ENCODE assay signal across 4 worm cellular contexts in the genomic region with DNA sequence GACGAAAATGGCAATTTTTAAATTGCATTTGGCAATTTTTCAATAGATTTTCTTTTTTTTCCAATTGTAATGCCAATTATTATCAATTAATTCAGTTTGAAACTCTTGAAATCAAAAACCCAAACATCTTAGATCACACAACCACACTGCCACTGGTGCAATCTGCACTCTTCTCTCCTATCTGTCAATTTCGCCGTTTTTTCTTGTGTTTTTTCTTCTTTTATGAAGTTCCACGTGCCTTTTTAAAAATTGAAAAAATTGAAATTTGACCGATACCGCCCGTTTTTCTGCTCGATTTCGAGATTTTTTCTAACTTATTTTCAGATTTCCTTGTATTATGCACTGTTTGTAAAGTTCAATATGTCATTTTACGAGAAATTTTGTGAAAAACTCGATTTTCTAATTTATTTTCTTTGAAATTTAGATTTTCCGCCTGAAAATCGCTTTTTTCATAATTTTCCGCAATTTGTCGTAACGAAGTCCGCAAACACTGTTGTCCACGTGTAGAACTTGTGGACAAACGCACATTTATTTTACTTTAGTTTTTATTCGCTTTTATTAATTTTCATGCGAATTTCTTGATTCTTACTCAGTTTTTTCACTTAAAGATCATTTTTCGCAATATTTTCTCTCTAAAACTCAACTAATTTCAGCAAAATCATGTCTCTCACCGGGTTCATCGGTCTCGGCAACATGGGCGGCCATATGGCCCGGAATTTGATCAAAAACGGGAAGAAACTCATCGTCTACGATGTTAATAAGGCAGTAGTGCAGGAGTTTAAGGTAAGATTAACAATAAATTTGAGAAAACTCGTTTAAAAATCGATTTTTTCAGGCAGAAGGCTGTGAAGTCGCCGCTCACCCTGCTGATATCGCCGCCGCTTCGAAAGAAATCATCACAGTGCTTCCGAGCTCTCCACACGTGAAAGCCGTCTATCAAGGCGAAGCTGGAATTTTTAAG.
TF ChIP-seq lines count a peak whose summit lies in the region.

Gene B0250.5 (plus strand): TSS at position 654 of the 961 bp plus-strand sequence.

TF ChIP-seq in whole organism, L2 larva, 48 proteins besides CTCF, POLR2A, EP300 and RAD21:
- TF ChIP-seq C34F6.9 (tag; optimal IDR thresholded peaks at IDR 0.05; lab: Kevin White, UChicago) (peak; percentile 65), lin-39 (tag; optimal IDR thresholded peaks at IDR 0.05; lab: Kevin White, UChicago) (no peak), gmeb-1 (tag; optimal IDR thresholded peaks at IDR 0.05; lab: Kevin White, UChicago) (peak; percentile 20), nhr-25 (tag; optimal IDR thresholded peaks at IDR 0.05; lab: Kevin White, UChicago) (peak; percentile 21), nhr-11 (tag; optimal IDR thresholded peaks at IDR 0.05; lab: Kevin White, UChicago) (no peak), crh-2 (tag; optimal IDR thresholded peaks at IDR 0.05; lab: Kevin White, UChicago) (peak; percentile 69), ceh-82 (tag; optimal IDR thresholded peaks at IDR 0.05; lab: Kevin White, UChicago) (no peak), lin-13 (GFP tag; optimal IDR thresholded peaks at IDR 0.05; lab: Kevin White, UChicago) (peak; percentile 13), sma-3 (GFP tag; optimal IDR thresholded peaks at IDR 0.05; lab: Kevin White, UChicago) (peak; percentile 37), unc-55 (GFP tag; optimal IDR thresholded peaks at IDR 0.05; lab: Kevin White, UChicago) (peak; percentile 70), zag-1 (tag; optimal IDR thresholded peaks at IDR 0.05; lab: Kevin White, UChicago) (no peak), F13H6.1 (tag; optimal IDR thresholded peaks at IDR 0.05; lab: Kevin White, UChicago) (peak; percentile 10), lsy-2 (tag; optimal IDR thresholded peaks at IDR 0.05; lab: Kevin White, UChicago) (peak; percentile 56 to 66), nhr-23 (tag; optimal IDR thresholded peaks at IDR 0.05; lab: Kevin White, UChicago) (no peak), dmd-4 (tag; optimal IDR thresholded peaks at IDR 0.05; lab: Kevin White, UChicago) (no peak), ama-1 (optimal IDR thresholded peaks at IDR 0.05; lab: Kevin White, UChicago) (no peak), fos-1 (tag; optimal IDR thresholded peaks at IDR 0.05; lab: Kevin White, UChicago) (no peak), skn-1 (tag; optimal IDR thresholded peaks at IDR 0.05; lab: Kevin White, UChicago) (no peak)

TF ChIP-seq in whole organism, L4 larva, 104 proteins besides CTCF, POLR2A, EP300 and RAD21 (continues in another document):
- TF ChIP-seq R02D3.7 (tag; optimal IDR thresholded peaks at IDR 0.05; lab: Kevin White, UChicago) (no peak), sdz-12 (GFP tag; optimal IDR thresholded peaks at IDR 0.05; lab: Kevin White, UChicago) (no peak), nhr-42 (GFP tag; IDR thresholded peaks at IDR 0.05; lab: Robert Waterston, UW) (no peak), hlh-30 (tag; optimal IDR thresholded peaks at IDR 0.05; lab: Kevin White, UChicago; ENCODE audit: insufficient read depth) (peak; percentile 35), dpl-1 (GFP tag; optimal IDR thresholded peaks at IDR 0.05; lab: Kevin White, UChicago) (peak; percentile 65), dve-1 (tag; optimal IDR thresholded peaks at IDR 0.05; lab: Kevin White, UChicago; ENCODE audit: insufficient read depth) (peak; percentile 45), mdl-1 (tag; optimal IDR thresholded peaks at IDR 0.05; lab: Kevin White, UChicago) (peak in 1 of 2 experiments; percentile 36), lin-1 (GFP tag; IDR thresholded peaks at IDR 0.05; lab: Robert Waterston, UW) (no peak), daf-16 (GFP tag; optimal IDR thresholded peaks at IDR 0.05; lab: Kevin White, UChicago) (no peak), daf-16 (tag; optimal IDR thresholded peaks at IDR 0.05; lab: Kevin White, UChicago) (no peak), Y48G9A.11 (GFP tag; IDR thresholded peaks at IDR 0.05; lab: Robert Waterston, UW) (no peak), duxl-1 (tag; optimal IDR thresholded peaks at IDR 0.05; lab: Kevin White, UChicago; ENCODE audit: poor library complexity) (peak; percentile 3), lsy-2 (tag; optimal IDR thresholded peaks at IDR 0.05; lab: Kevin White, UChicago) (peak in 1 of 2 experiments; percentile 54), spr-1 (tag; optimal IDR thresholded peaks at IDR 0.05; lab: Kevin White, UChicago) (no peak), Y105C5A.15 (GFP tag; IDR thresholded peaks at IDR 0.05; lab: Robert Waterston, UW) (no peak), dmd-6 (GFP tag; IDR thresholded peaks at IDR 0.05; lab: Robert Waterston, UW) (peak; percentile 34; the same call in 1 of the 2 replicates), hif-1 (tag; optimal IDR thresholded peaks at IDR 0.05; lab: Kevin White, UChicago) (peak in 1 of 2 experiments; percentile 35), ceh-44 (GFP tag; IDR thresholded peaks at IDR 0.05; lab: Robert Waterston, UW) (no peak), tra-1 (GFP tag; IDR thresholded peaks at IDR 0.05; lab: Robert Waterston, UW) (no peak), mep-1 (tag; optimal IDR thresholded peaks at IDR 0.05; lab: Kevin White, UChicago) (peak; percentile 17), nhr-11 (tag; optimal IDR thresholded peaks at IDR 0.05; lab: Kevin White, UChicago) (no peak)

TF ChIP-seq in whole organism, late embryonic, 69 proteins besides CTCF, POLR2A, EP300 and RAD21:
- TF ChIP-seq C08G9.2 (tag; optimal IDR thresholded peaks at IDR 0.05; lab: Kevin White, UChicago) (no peak), unc-3 (GFP tag; conservative IDR thresholded peaks at IDR 0.05; lab: Robert Waterston, UW) (no peak), unc-3 (tag; optimal IDR thresholded peaks at IDR 0.05; lab: Kevin White, UChicago) (peak; percentile 11)

TF ChIP-seq in whole organism, mixed stage, embryonic, 35 proteins besides CTCF, POLR2A, EP300 and RAD21:
- TF ChIP-seq drap-1 (GFP tag; optimal IDR thresholded peaks at IDR 0.05; lab: Kevin White, UChicago) (no peak), nhr-237 (tag; optimal IDR thresholded peaks at IDR 0.05; lab: Kevin White, UChicago) (no peak), mep-1 (tag; optimal IDR thresholded peaks at IDR 0.05; lab: Kevin White, UChicago) (peak; percentile 16), mab-5 (tag; optimal IDR thresholded peaks at IDR 0.05; lab: Kevin White, UChicago) (no peak), nhr-2 (tag; optimal IDR thresholded peaks at IDR 0.05; lab: Kevin White, UChicago) (no peak), M03D4.4 (tag; optimal IDR thresholded peaks at IDR 0.05; lab: Kevin White, UChicago) (no peak), zip-8 (tag; optimal IDR thresholded peaks at IDR 0.05; lab: Kevin White, UChicago) (no peak), hlh-1 (tag; optimal IDR thresholded peaks at IDR 0.05; lab: Kevin White, UChicago) (no peak), ces-1 (GFP tag; optimal IDR thresholded peaks at IDR 0.05; lab: Kevin White, UChicago) (peak; percentile 22), cnd-1 (tag; optimal IDR thresholded peaks at IDR 0.05; lab: Kevin White, UChicago) (no peak), unc-39 (tag; optimal IDR thresholded peaks at IDR 0.05; lab: Kevin White, UChicago) (no peak), lin-13 (tag; optimal IDR thresholded peaks at IDR 0.05; lab: Kevin White, UChicago) (no peak), blmp-1 (tag; optimal IDR thresholded peaks at IDR 0.05; lab: Kevin White, UChicago) (no peak), nhr-28 (tag; optimal IDR thresholded peaks at IDR 0.05; lab: Kevin White, UChicago) (no peak)
